Worm (Caenorhabditis elegans) whole organism, mixed stage, embryonic: ENCODE data around the gene col-84.

ENCODE experiments used
- ceh-39 ChIP-seq: fragments of 150-350 bp; optimal IDR thresholded peaks from 2 replicates; lab custom pipeline; 2014; ENCODE audit warnings: missing biosample characterization, missing genetic modification characterization
- hlh-1 ChIP-seq: fragments of 150-350 bp; optimal IDR thresholded peaks from 2 replicates; lab custom pipeline; 2014; ENCODE audit warnings: missing biosample characterization, missing genetic modification reagents, missing genetic modification characterization
- nhr-12 ChIP-seq: fragments of 150-350 bp; optimal IDR thresholded peaks from 2 replicates; lab custom pipeline; 2014; ENCODE audit warnings: missing biosample characterization, missing genetic modification characterization
- nhr-2 ChIP-seq: fragments of 150-350 bp; optimal IDR thresholded peaks from 2 replicates; lab custom pipeline; 2014; ENCODE audit warnings: missing biosample characterization, missing genetic modification characterization
- snpc-4 ChIP-seq: fragments of 150-350 bp; optimal IDR thresholded peaks from 2 replicates; lab custom pipeline; 2014; ENCODE audit warnings: missing biosample characterization, missing genetic modification characterization
- tbx-8 ChIP-seq: fragments of 200-800 bp; sonication (Bioruptor generic); optimal IDR thresholded peaks from 2 replicates; lab custom pipeline; 2018; ENCODE audit warnings: mild to moderate bottlenecking, missing genetic modification characterization, moderate library complexity, missing compliant biosample characterization

ce11 chrII:11893323-11893722 lies 25.0 kb downstream of the col-84 start, which contains the start of gene ZK930.2:
- TF ChIP-seq nhr-12 (tag; lab: Kevin White, UChicago) (no peak), hlh-1 (tag; lab: Kevin White, UChicago) (no peak), nhr-2 (tag; lab: Kevin White, UChicago) (no peak), snpc-4 (tag; lab: Kevin White, UChicago) (no peak), ceh-39 (tag; lab: Kevin White, UChicago) (no peak), tbx-8 (GFP tag; lab: Kevin White, UChicago) (no peak)
